Fruit fly (Drosophila melanogaster) whole organism, embryonic: ENCODE data around the gene CG8281.

Source experiments
- Blimp-1 ChIP-seq: fragments of 200-800 bp; sonication (Bioruptor generic); optimal IDR thresholded peaks from 3 replicates; lab custom pipeline; 2018; ENCODE audit warnings: missing biosample characterization, missing genetic modification characterization, mild to moderate bottlenecking, moderate library complexity, missing genetic modification reagents
- CG10462 ChIP-seq: fragments of 200-800 bp; sonication (Bioruptor generic); optimal IDR thresholded peaks from 2 replicates; lab custom pipeline; 2016; ENCODE audit warnings: missing biosample characterization, missing genetic modification characterization
- CG10979 ChIP-seq: fragments of 200-800 bp; sonication (Bioruptor generic); optimal IDR thresholded peaks from 2 replicates; lab custom pipeline; 2018; ENCODE audit warnings: missing biosample characterization, mild to moderate bottlenecking, missing genetic modification characterization, moderate library complexity
- CG11504 ChIP-seq: fragments of 200-800 bp; sonication (Bioruptor generic); optimal IDR thresholded peaks from 3 replicates; lab custom pipeline; 2019; ENCODE audit warnings: missing biosample characterization, mild to moderate bottlenecking, missing genetic modification characterization, moderate library complexity
- CG11696 ChIP-seq: fragments of 200-800 bp; sonication (Bioruptor generic); IDR thresholded peaks from 2 replicates; pipeline ENCODE4 v1.3.6; 2022; ENCODE audit warnings: missing biosample characterization, missing genetic modification characterization
- CG12391 ChIP-seq: fragments of 200-800 bp; sonication (Bioruptor generic); optimal IDR thresholded peaks from 3 replicates; lab custom pipeline; 2018; ENCODE audit warnings: missing biosample characterization, mild to moderate bottlenecking, missing genetic modification characterization, moderate library complexity
- CG14667 ChIP-seq: fragments of 200-800 bp; sonication (Bioruptor generic); IDR thresholded peaks from 2 replicates; pipeline ENCODE4 v1.3.6; 2022; ENCODE audit warnings: missing biosample characterization, missing genetic modification characterization
- CG14710 ChIP-seq: fragments of 200-800 bp; sonication (Bioruptor generic); optimal IDR thresholded peaks from 3 replicates; lab custom pipeline; 2019; ENCODE audit warnings: missing biosample characterization, mild to moderate bottlenecking, missing genetic modification characterization, moderate library complexity
- CG1529 ChIP-seq: fragments of 200-800 bp; sonication (Bioruptor generic); optimal IDR thresholded peaks from 3 replicates; lab custom pipeline; 2018; ENCODE audit warnings: missing biosample characterization, missing genetic modification characterization
- CG15696 ChIP-seq: fragments of 200-800 bp; sonication (Bioruptor generic); optimal IDR thresholded peaks from 2 replicates; lab custom pipeline; 2019; ENCODE audit warnings: missing biosample characterization, mild to moderate bottlenecking, missing genetic modification characterization, moderate library complexity
- CG17361 ChIP-seq: fragments of 200-800 bp; sonication (Bioruptor generic); IDR thresholded peaks from 3 replicates; pipeline ENCODE4 v1.3.6; 2022; ENCODE audit warnings: missing biosample characterization, missing genetic modification characterization
- CG1832 ChIP-seq: fragments of 200-800 bp; sonication (Bioruptor generic); optimal IDR thresholded peaks from 2 replicates; lab custom pipeline; 2017; ENCODE audit warnings: missing biosample characterization, mild to moderate bottlenecking, missing genetic modification characterization, inconsistent platforms
- CG2129 ChIP-seq: fragments of 200-800 bp; sonication (Bioruptor generic); IDR thresholded peaks from 2 replicates; pipeline ENCODE4 v1.3.6; 2022; ENCODE audit warnings: missing biosample characterization, missing genetic modification characterization; ENCODE audit not compliant: partially characterized antibody
- CG2678 ChIP-seq: fragments of 200-800 bp; sonication (Bioruptor generic); optimal IDR thresholded peaks from 3 replicates; lab custom pipeline; 2019; ENCODE audit warnings: missing biosample characterization, mild to moderate bottlenecking, missing genetic modification characterization, moderate library complexity
- CG2712 ChIP-seq: fragments of 200-800 bp; optimal IDR thresholded peaks from 3 replicates; lab custom pipeline; 2019; ENCODE audit warnings: missing biosample characterization, mild to moderate bottlenecking, missing genetic modification characterization, moderate library complexity
- CG30431 ChIP-seq: fragments of 200-800 bp; sonication (Bioruptor generic); optimal IDR thresholded peaks from 2 replicates; lab custom pipeline; 2017; ENCODE audit warnings: missing biosample characterization, missing genetic modification characterization
- CG31441 ChIP-seq: fragments of 200-800 bp; sonication (Bioruptor generic); IDR thresholded peaks from 2 replicates; pipeline ENCODE4 v1.3.6; 2022; ENCODE audit warnings: missing biosample characterization, missing genetic modification characterization
- CG3281 ChIP-seq: fragments of 200-800 bp; sonication (Bioruptor generic); optimal IDR thresholded peaks from 3 replicates; lab custom pipeline; 2017; ENCODE audit warnings: missing biosample characterization, mild to moderate bottlenecking, missing genetic modification characterization
- CG33557 ChIP-seq: fragments of 200-800 bp; sonication (Bioruptor generic); optimal IDR thresholded peaks from 2 replicates; lab custom pipeline; 2019; ENCODE audit warnings: missing biosample characterization, mild to moderate bottlenecking, missing genetic modification characterization, moderate library complexity
- CG7357 ChIP-seq: fragments of 200-800 bp; sonication (Bioruptor generic); IDR thresholded peaks from 3 replicates; pipeline ENCODE4 v1.3.6; 2022; ENCODE audit warnings: missing biosample characterization, missing genetic modification characterization
- CG8388 ChIP-seq: fragments of 200-800 bp; sonication (Bioruptor generic); optimal IDR thresholded peaks from 2 replicates; lab custom pipeline; 2019; ENCODE audit warnings: missing biosample characterization, mild to moderate bottlenecking, missing genetic modification characterization, moderate library complexity
- CG8924 ChIP-seq: fragments of 200-800 bp; optimal IDR thresholded peaks from 3 replicates; lab custom pipeline; 2019; ENCODE audit warnings: missing biosample characterization, mild to moderate bottlenecking, missing genetic modification characterization, moderate library complexity
- CG9797 ChIP-seq: fragments of 200-800 bp; sonication (Bioruptor generic); optimal IDR thresholded peaks from 3 replicates; lab custom pipeline; 2018; ENCODE audit warnings: missing biosample characterization, mild to moderate bottlenecking, missing genetic modification characterization
- D19A ChIP-seq: fragments of 200-800 bp; optimal IDR thresholded peaks from 3 replicates; lab custom pipeline; 2019; ENCODE audit warnings: missing biosample characterization, mild to moderate bottlenecking, missing genetic modification characterization, moderate library complexity
- MESR4 ChIP-seq: fragments of 200-800 bp; sonication (Bioruptor generic); optimal IDR thresholded peaks from 2 replicates; lab custom pipeline; 2018; ENCODE audit warnings: missing biosample characterization, mild to moderate bottlenecking, missing genetic modification characterization, moderate library complexity
- PHDP ChIP-seq: fragments of 200-800 bp; sonication (Bioruptor generic); optimal IDR thresholded peaks from 3 replicates; lab custom pipeline; 2018; ENCODE audit warnings: missing biosample characterization, mild to moderate bottlenecking, missing genetic modification characterization, moderate library complexity
- Rfx ChIP-seq: fragments of 200-800 bp; sonication (Bioruptor generic); IDR thresholded peaks from 2 replicates; pipeline ENCODE4 v1.3.6; 2022; ENCODE audit warnings: missing biosample characterization, missing genetic modification characterization
- Stat92E ChIP-seq, 3 experiments: fragments of >200 bp in 2 of 3; fragments of 200-800 bp in 1 of 3; sonication (Bioruptor generic) in 1 of 3; optimal IDR thresholded peaks; 2 replicates each; lab custom pipeline; 2017 to 2019; ENCODE audit warnings: missing biosample characterization in 3 of 3, missing genetic modification characterization in 3 of 3, mild to moderate bottlenecking in 1 of 3, moderate library complexity in 1 of 3
- Xrp1 ChIP-seq: fragments of 200-800 bp; sonication (Bioruptor generic); IDR thresholded peaks from 2 replicates; pipeline ENCODE4 v1.3.6; 2022; ENCODE audit warnings: missing biosample characterization, missing genetic modification characterization
- abd-A ChIP-seq: fragments of 200-800 bp; sonication (Bioruptor generic); optimal IDR thresholded peaks from 3 replicates; lab custom pipeline; 2019; ENCODE audit warnings: missing biosample characterization, mild to moderate bottlenecking, missing genetic modification characterization, moderate library complexity
- bcd ChIP-seq: fragments of 200-800 bp; sonication (Bioruptor generic); optimal IDR thresholded peaks from 2 replicates; lab custom pipeline; 2017; ENCODE audit warnings: missing biosample characterization, mild to moderate bottlenecking, missing genetic modification characterization
- dmrt11E ChIP-seq: fragments of 200-800 bp; sonication (Bioruptor generic); optimal IDR thresholded peaks from 3 replicates; lab custom pipeline; 2018; ENCODE audit warnings: missing biosample characterization, mild to moderate bottlenecking, missing genetic modification characterization, moderate library complexity
- dmrt99B ChIP-seq: fragments of 200-800 bp; sonication (Bioruptor generic); optimal IDR thresholded peaks from 2 replicates; lab custom pipeline; 2018; ENCODE audit warnings: missing biosample characterization, mild to moderate bottlenecking, missing genetic modification characterization, moderate library complexity
- fd96Cb ChIP-seq: fragments of 200-800 bp; sonication (Bioruptor generic); optimal IDR thresholded peaks from 2 replicates; lab custom pipeline; 2018; ENCODE audit warnings: missing biosample characterization, mild to moderate bottlenecking, missing genetic modification characterization, moderate library complexity
- gce ChIP-seq: fragments of 200-800 bp; sonication (Bioruptor generic); IDR thresholded peaks from 3 replicates; pipeline ENCODE4 v1.3.6; 2022; ENCODE audit warnings: missing biosample characterization, missing genetic modification characterization
- gem ChIP-seq: fragments of 200-800 bp; sonication (Bioruptor generic); optimal IDR thresholded peaks from 2 replicates; lab custom pipeline; 2019; ENCODE audit warnings: missing biosample characterization, mild to moderate bottlenecking, missing genetic modification characterization, moderate library complexity
- her ChIP-seq: fragments of 200-800 bp; sonication (Bioruptor generic); optimal IDR thresholded peaks from 2 replicates; lab custom pipeline; 2016; ENCODE audit warnings: missing biosample characterization, missing genetic modification characterization
- kah ChIP-seq: fragments of 200-800 bp; sonication (Bioruptor generic); optimal IDR thresholded peaks from 2 replicates; lab custom pipeline; 2018; ENCODE audit warnings: missing biosample characterization, mild to moderate bottlenecking, missing genetic modification characterization
- lola ChIP-seq, 3 experiments: fragments of >200 bp in 2 of 3; fragments of 200-800 bp in 1 of 3; sonication (Bioruptor generic) in 1 of 3; optimal IDR thresholded peaks; 2 replicates each; lab custom pipeline; 2017 to 2019; ENCODE audit warnings: missing biosample characterization in 3 of 3, missing genetic modification characterization in 3 of 3, mild to moderate bottlenecking in 1 of 3, moderate library complexity in 1 of 3
- nau ChIP-seq: fragments of 200-800 bp; sonication (Bioruptor generic); optimal IDR thresholded peaks from 3 replicates; lab custom pipeline; 2017; ENCODE audit warnings: missing biosample characterization, mild to moderate bottlenecking, missing genetic modification characterization, missing genetic modification reagents
- nmo ChIP-seq: fragments of 200-800 bp; sonication (Bioruptor generic); optimal IDR thresholded peaks from 2 replicates; lab custom pipeline; 2018; ENCODE audit warnings: missing biosample characterization, mild to moderate bottlenecking, missing genetic modification characterization, moderate library complexity
- nom ChIP-seq: fragments of 200-800 bp; sonication (Bioruptor generic); optimal IDR thresholded peaks from 2 replicates; lab custom pipeline; 2017; ENCODE audit warnings: missing biosample characterization, missing genetic modification characterization, mild to moderate bottlenecking, moderate library complexity, missing genetic modification reagents
- otp ChIP-seq: fragments of 200-800 bp; sonication (Bioruptor generic); IDR thresholded peaks from 3 replicates; pipeline ENCODE4, ENCODE4 v1.3.6; 2022; ENCODE audit warnings: missing biosample characterization, missing genetic modification characterization
- pfk ChIP-seq: fragments of 200-800 bp; sonication (Bioruptor generic); optimal IDR thresholded peaks from 2 replicates; lab custom pipeline; 2018; ENCODE audit warnings: missing biosample characterization, mild to moderate bottlenecking, missing genetic modification characterization, moderate library complexity
- phol ChIP-seq: fragments of 200-800 bp; sonication (Bioruptor generic); optimal IDR thresholded peaks from 3 replicates; lab custom pipeline; 2018; ENCODE audit warnings: missing biosample characterization, mild to moderate bottlenecking, missing genetic modification characterization, moderate library complexity
- pros ChIP-seq: fragments of 200-800 bp; sonication (Bioruptor generic); optimal IDR thresholded peaks from 3 replicates; lab custom pipeline; 2019; ENCODE audit warnings: missing biosample characterization, mild to moderate bottlenecking, missing genetic modification characterization, moderate library complexity
- shn ChIP-seq: fragments of 200-800 bp; sonication (Bioruptor generic); optimal IDR thresholded peaks from 3 replicates; lab custom pipeline; 2016; ENCODE audit warnings: missing biosample characterization, missing genetic modification characterization
- vvl ChIP-seq: fragments of 200-800 bp; sonication (Bioruptor generic); IDR thresholded peaks from 2 replicates; pipeline ENCODE4 v1.3.6; 2022; ENCODE audit warnings: missing biosample characterization, missing genetic modification characterization
- zf30C ChIP-seq: fragments of 200-800 bp; sonication (Bioruptor generic); optimal IDR thresholded peaks from 3 replicates; lab custom pipeline; 2018; ENCODE audit warnings: missing biosample characterization, mild to moderate bottlenecking, missing genetic modification characterization

Gene CG8281

DNA sequence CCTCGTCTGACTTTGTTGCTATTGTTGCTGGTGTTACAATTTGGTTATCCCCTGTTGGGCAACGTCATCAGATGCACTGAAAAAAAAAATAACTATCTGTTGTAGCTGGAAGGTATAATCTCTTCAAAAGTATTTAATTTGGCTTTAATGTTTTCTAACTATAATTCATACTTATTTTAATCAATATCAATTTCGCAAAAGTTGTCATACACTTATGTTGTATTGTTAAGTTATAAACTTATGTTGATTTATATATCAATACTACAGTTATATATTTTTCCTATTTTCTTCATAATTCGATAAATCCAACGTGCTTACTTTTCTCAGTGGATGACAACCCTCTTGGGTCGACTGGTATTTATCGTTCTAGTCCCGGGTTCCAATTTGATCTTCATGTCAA lies 41.5 kb downstream of the CG8281 start:
- TF ChIP-seq kah (GFP tag; lab: Kevin White, UChicago): no peak
- TF ChIP-seq CG31441 (GFP tag; lab: Robert Waterston, UW): peak; percentile 29; the same call in 1 of the 2 replicates
- TF ChIP-seq CG17361 (GFP tag; lab: Robert Waterston, UW): peak; percentile 28; the same call in 1 of the 3 replicates
- TF ChIP-seq nom (GFP tag; lab: Kevin White, UChicago): no peak
- no peak for TF ChIP-seq CG11696 (GFP tag; lab: Robert Waterston, UW)
- no peak for TF ChIP-seq CG2129 (GFP tag; lab: Robert Waterston, UW)
- TF ChIP-seq CG2712 (tag; lab: Kevin White, UChicago): peak; percentile 71
- TF ChIP-seq CG15696: peak; percentile 35
- no peak for TF ChIP-seq abd-A (tag; lab: Kevin White, UChicago)
- TF ChIP-seq CG11504 (tag; lab: Kevin White, UChicago): peak; percentile 20
- peak in 1 of 3 experiments; percentile 13 for TF ChIP-seq Stat92E (GFP tag; optimal IDR thresholded peaks at IDR 0.05; lab: Kevin White, UChicago)
- peak; percentile 52 for TF ChIP-seq CG10979 (tag; lab: Kevin White, UChicago)
- no peak for TF ChIP-seq CG14667 (GFP tag; lab: Robert Waterston, UW)
- TF ChIP-seq MESR4 (GFP tag; lab: Kevin White, UChicago): no peak
- TF ChIP-seq pfk: no peak
- TF ChIP-seq fd96Cb: peak; percentile 3
- TF ChIP-seq zf30C (GFP tag; lab: Kevin White, UChicago): peak; percentile 62
- no peak for TF ChIP-seq CG10462
- no peak for TF ChIP-seq CG9797
- no peak for TF ChIP-seq Rfx (GFP tag; lab: Robert Waterston, UW)
- TF ChIP-seq Xrp1 (GFP tag; lab: Robert Waterston, UW): peak; percentile 20; the same call in 1 of the 2 replicates
- peak; percentile 7 for TF ChIP-seq CG12391
- TF ChIP-seq CG30431: no peak
- peak in 1 of 3 experiments; percentile 47 for TF ChIP-seq lola (GFP tag; optimal IDR thresholded peaks at IDR 0.05; lab: Kevin White, UChicago)
- no peak for TF ChIP-seq CG1832 (GFP tag; lab: Kevin White, UChicago)
- TF ChIP-seq shn (GFP tag; lab: Kevin White, UChicago): no peak
- TF ChIP-seq gce (GFP tag; lab: Robert Waterston, UW): no peak
- no peak for TF ChIP-seq CG7357 (GFP tag; lab: Robert Waterston, UW)
- TF ChIP-seq her (GFP tag; lab: Kevin White, UChicago): no peak
- TF ChIP-seq nau (GFP tag; lab: Kevin White, UChicago): no peak
- TF ChIP-seq D19A (tag; lab: Kevin White, UChicago): peak; percentile 4
- peak; percentile 50 for TF ChIP-seq gem (tag; lab: Kevin White, UChicago)
- no peak for TF ChIP-seq otp (GFP tag; lab: Robert Waterston, UW)
- TF ChIP-seq CG8388 (GFP tag; lab: Kevin White, UChicago): peak; percentile 23
- TF ChIP-seq nmo (GFP tag; lab: Kevin White, UChicago): peak; percentile 49
- TF ChIP-seq pros (GFP tag; lab: Kevin White, UChicago): no peak
- TF ChIP-seq phol (tag; lab: Kevin White, UChicago): peak; percentile 32
- no peak for TF ChIP-seq dmrt99B (tag; lab: Kevin White, UChicago)
- TF ChIP-seq CG8924 (tag; lab: Kevin White, UChicago): peak; percentile 8
- TF ChIP-seq dmrt11E (tag; lab: Kevin White, UChicago): peak; percentile 59
- TF ChIP-seq Blimp-1 (GFP tag; lab: Kevin White, UChicago): peak; percentile 5
- no peak for TF ChIP-seq bcd (GFP tag; lab: Kevin White, UChicago)
- no peak for TF ChIP-seq CG3281
- 0 out of 2 replicates have a peak, but pooled peaks have one; percentile 28 for TF ChIP-seq vvl
- no peak for TF ChIP-seq PHDP (tag; lab: Kevin White, UChicago)
- no peak for TF ChIP-seq CG1529 (GFP tag; lab: Kevin White, UChicago)
- peak; percentile 10 for TF ChIP-seq CG2678 (tag; lab: Kevin White, UChicago)
- peak; percentile 42 for TF ChIP-seq CG14710 (tag; lab: Kevin White, UChicago)
- peak; percentile 24 for TF ChIP-seq CG33557
